Fruit fly (Drosophila melanogaster): ENCODE measurements around the gene CG13676.
A peak's percentile ranks its signal among the peaks of the same experiment; 100 is the strongest.

Gene CG13676

DNA sequence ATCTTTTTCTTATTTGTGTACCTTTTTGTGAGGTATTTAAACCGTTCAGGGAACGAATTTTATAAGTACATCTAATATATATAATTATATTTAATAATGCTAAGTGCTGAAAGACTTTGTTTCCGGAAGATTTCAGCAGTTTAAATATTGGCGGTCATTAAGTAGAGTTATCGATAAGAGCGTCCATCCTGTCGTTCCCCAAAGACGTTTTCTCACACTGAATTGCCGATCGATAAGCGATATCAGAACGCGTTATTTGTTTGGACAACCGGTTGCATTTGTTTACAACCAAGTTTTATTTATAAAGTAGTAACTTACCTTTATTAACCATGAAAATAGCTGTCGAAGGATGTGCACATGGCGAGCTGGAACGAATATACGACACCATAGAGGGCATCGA, 30.0 kb downstream of the CG13676 start, which contains the start of gene ldbr:
Gene ldbr (plus strand): TSS at position 238 of the 400 bp plus-strand sequence.
- TF ChIP-seq Sp1 (GFP tag; optimal IDR thresholded peaks at IDR 0.05) = peak; percentile 21
- TF ChIP-seq rgr (GFP tag; optimal IDR thresholded peaks at IDR 0.05) = peak; percentile 30
- TF ChIP-seq foxo (GFP tag; optimal IDR thresholded peaks at IDR 0.05) = peak in 1 of 2 experiments; percentile 44
- TF ChIP-seq dmrt93B (GFP tag; optimal IDR thresholded peaks at IDR 0.05) = no peak
- peak; percentile 3 for TF ChIP-seq br (GFP tag; optimal IDR thresholded peaks at IDR 0.05)
- TF ChIP-seq tai (GFP tag; optimal IDR thresholded peaks at IDR 0.05) = no peak

- no peak for TF ChIP-seq tai (GFP tag; optimal IDR thresholded peaks at IDR 0.05)
- TF ChIP-seq Hr83 (GFP tag; optimal IDR thresholded peaks at IDR 0.05; ENCODE audit: poor library complexity, severe bottlenecking) = no peak
- no peak for TF ChIP-seq Myc (optimal IDR thresholded peaks at IDR 0.05)
- TF ChIP-seq jim (GFP tag; optimal IDR thresholded peaks at IDR 0.05) = no peak
These were observed 34.8 kb downstream of the CG13676 start for dm6 chr3L:8116809-8117208.

DNA sequence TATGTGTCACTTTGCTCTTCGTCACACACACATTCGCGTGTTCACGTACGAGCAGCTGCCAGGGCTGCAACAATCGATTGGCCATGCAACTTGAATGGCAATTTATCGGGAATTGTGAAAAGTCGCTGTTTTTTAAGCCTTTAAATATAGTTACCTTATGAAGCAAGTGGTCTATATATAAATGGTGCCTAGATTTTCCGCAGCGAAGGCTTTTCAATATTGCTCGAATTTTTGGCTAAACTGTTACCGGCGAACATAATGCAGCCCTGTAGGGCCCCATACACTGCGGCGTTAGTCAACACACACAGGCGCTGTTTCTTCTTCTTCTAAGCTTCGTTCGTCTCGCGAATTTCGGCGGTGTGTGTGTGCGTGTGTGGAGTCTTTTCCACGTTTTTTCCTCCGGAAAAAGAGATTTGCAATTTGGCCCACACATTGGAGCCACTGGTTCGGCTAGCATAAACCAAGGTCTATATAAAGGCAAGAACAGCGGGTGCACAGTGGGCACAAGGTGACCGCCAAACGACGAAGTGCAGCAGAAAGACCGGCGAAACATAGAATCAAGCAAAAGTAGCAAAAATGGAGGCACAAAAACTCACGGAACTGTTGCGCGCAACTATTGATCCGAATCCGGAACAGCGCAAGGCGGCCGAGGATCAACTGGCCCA, 35.6 kb downstream of the CG13676 start, which contains the start of the genes Arp3 and msk:
Gene Arp3 (minus strand): TSS at position 39 of the 665 bp plus-strand sequence.
Gene msk (plus strand): TSS at position 316 of the 665 bp plus-strand sequence.
- peak; percentile 87 for TF ChIP-seq h (GFP tag; optimal IDR thresholded peaks at IDR 0.05)
- peak; percentile 82 for TF ChIP-seq br (GFP tag; optimal IDR thresholded peaks at IDR 0.05)
- peak; percentile 84 for TF ChIP-seq rgr (GFP tag; optimal IDR thresholded peaks at IDR 0.05)
- TF ChIP-seq woc (GFP tag; optimal IDR thresholded peaks at IDR 0.05) = no peak
- peak; percentile 2 for TF ChIP-seq Mio (GFP tag; optimal IDR thresholded peaks at IDR 0.05)
- peak; percentile 75 for TF ChIP-seq Hr83 (GFP tag; optimal IDR thresholded peaks at IDR 0.05; ENCODE audit: poor library complexity, severe bottlenecking)
- TF ChIP-seq Myc (optimal IDR thresholded peaks at IDR 0.05) = peak; percentile 38
- TF ChIP-seq pan (optimal IDR thresholded peaks at IDR 0.05) = no peak
- TF ChIP-seq Sp1 (GFP tag; optimal IDR thresholded peaks at IDR 0.05) = peak; percentile 72
- no peak for TF ChIP-seq Rel (GFP tag; optimal IDR thresholded peaks at IDR 0.05)
- peak; percentile 64 for TF ChIP-seq Rel (tag; optimal IDR thresholded peaks at IDR 0.05)
- TF ChIP-seq tai (GFP tag; optimal IDR thresholded peaks at IDR 0.05) = no peak
- TF ChIP-seq sv (GFP tag; optimal IDR thresholded peaks at IDR 0.05) = peak; percentile 88
- no peak for TF ChIP-seq Vsx2 (GFP tag; optimal IDR thresholded peaks at IDR 0.05; ENCODE audit: partially characterized antibody)
- TF ChIP-seq Hnf4 (GFP tag; optimal IDR thresholded peaks at IDR 0.05) = peak; percentile 84
- TF ChIP-seq foxo (GFP tag; optimal IDR thresholded peaks at IDR 0.05) = peak in 1 of 2 experiments; percentile 88
- TF ChIP-seq GATAd (GFP tag; optimal IDR thresholded peaks at IDR 0.05) = peak; percentile 50
- TF ChIP-seq Jra (GFP tag; optimal IDR thresholded peaks at IDR 0.05) = peak; percentile 87
- no peak for TF ChIP-seq lola (GFP tag; optimal IDR thresholded peaks at IDR 0.05)
- TF ChIP-seq sage (GFP tag; optimal IDR thresholded peaks at IDR 0.05) = no peak
- peak; percentile 82 for TF ChIP-seq psq (GFP tag; optimal IDR thresholded peaks at IDR 0.05)
- peak; percentile 79 for TF ChIP-seq CG9705 (GFP tag; optimal IDR thresholded peaks at IDR 0.05)
- TF ChIP-seq dsf (GFP tag; optimal IDR thresholded peaks at IDR 0.05; ENCODE audit: borderline replicate concordance) = no peak
- TF ChIP-seq HLH106 (tag; optimal IDR thresholded peaks at IDR 0.05) = peak; percentile 81
- TF ChIP-seq ey (GFP tag; optimal IDR thresholded peaks at IDR 0.05) = peak; percentile 81
- peak; percentile 76 for TF ChIP-seq OdsH (GFP tag; optimal IDR thresholded peaks at IDR 0.05)

DNA sequence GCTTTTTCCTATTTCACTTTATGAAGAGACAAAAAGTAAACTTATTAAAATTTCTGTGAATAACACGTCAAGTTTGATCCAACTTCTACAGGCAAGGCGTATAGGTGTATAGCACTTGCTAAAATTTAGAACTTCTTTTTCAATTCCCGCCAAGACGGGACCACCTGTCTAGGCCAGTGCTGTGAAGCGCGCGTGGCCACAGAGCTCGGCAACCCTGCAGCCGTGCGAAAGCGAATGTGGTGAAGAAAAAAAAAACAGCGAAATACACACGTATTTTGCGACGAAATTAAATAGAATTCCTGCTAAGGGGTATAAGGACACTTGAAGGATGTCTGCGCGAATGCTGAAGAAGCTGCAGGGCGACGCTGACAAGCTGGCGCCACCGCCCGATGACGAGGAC, 41.4 kb downstream of the CG13676 start, which contains the start of gene Nulp1:
Gene Nulp1 (plus strand): TSS at position 198 of the 400 bp plus-strand sequence.
- TF ChIP-seq Abd-B (GFP tag; optimal IDR thresholded peaks at IDR 0.05) = no peak
- peak; percentile 82 for TF ChIP-seq Hr83 (GFP tag; optimal IDR thresholded peaks at IDR 0.05; ENCODE audit: poor library complexity, severe bottlenecking)
- TF ChIP-seq Sp1 (GFP tag; optimal IDR thresholded peaks at IDR 0.05) = no peak
- TF ChIP-seq sv (GFP tag; optimal IDR thresholded peaks at IDR 0.05) = no peak
- no peak for TF ChIP-seq usp (GFP tag; optimal IDR thresholded peaks at IDR 0.05)
- TF ChIP-seq Hr78 (GFP tag; optimal IDR thresholded peaks at IDR 0.05) = no peak
- TF ChIP-seq Rel (GFP tag; optimal IDR thresholded peaks at IDR 0.05) = no peak
- TF ChIP-seq Rel (tag; optimal IDR thresholded peaks at IDR 0.05) = peak; percentile 46
- no peak for TF ChIP-seq N (GFP tag; optimal IDR thresholded peaks at IDR 0.05)
- TF ChIP-seq GATAd (GFP tag; optimal IDR thresholded peaks at IDR 0.05) = no peak
- no peak for TF ChIP-seq dsf (GFP tag; optimal IDR thresholded peaks at IDR 0.05; ENCODE audit: borderline replicate concordance)
- TF ChIP-seq sage (GFP tag; optimal IDR thresholded peaks at IDR 0.05) = no peak
- no peak for TF ChIP-seq dl (GFP tag; optimal IDR thresholded peaks at IDR 0.05; ENCODE audit: insufficient read depth in 1 of 2, partially characterized antibody in 2 of 2)
- no peak for TF ChIP-seq CG32264 (GFP tag; optimal IDR thresholded peaks at IDR 0.05)
- TF ChIP-seq br (GFP tag; optimal IDR thresholded peaks at IDR 0.05) = no peak
- no peak for TF ChIP-seq fru (GFP tag; optimal IDR thresholded peaks at IDR 0.05)
- TF ChIP-seq jim (GFP tag; optimal IDR thresholded peaks at IDR 0.05) = peak; percentile 51
- peak; percentile 7 for TF ChIP-seq Myc (optimal IDR thresholded peaks at IDR 0.05)
- TF ChIP-seq ey (GFP tag; optimal IDR thresholded peaks at IDR 0.05) = peak; percentile 10
- TF ChIP-seq HLH106 (tag; optimal IDR thresholded peaks at IDR 0.05) = no peak
- no peak for TF ChIP-seq CrebA (GFP tag; optimal IDR thresholded peaks at IDR 0.05; ENCODE audit: borderline replicate concordance)
- no peak for TF ChIP-seq lola (GFP tag; optimal IDR thresholded peaks at IDR 0.05)
- TF ChIP-seq Hnf4 (GFP tag; optimal IDR thresholded peaks at IDR 0.05) = no peak
- peak in 1 of 2 experiments; percentile 54 for TF ChIP-seq foxo (GFP tag; optimal IDR thresholded peaks at IDR 0.05)
- TF ChIP-seq brk (GFP tag; optimal IDR thresholded peaks at IDR 0.05) = no peak
- no peak for TF ChIP-seq Vsx2 (GFP tag; optimal IDR thresholded peaks at IDR 0.05; ENCODE audit: partially characterized antibody)
- TF ChIP-seq h (GFP tag; optimal IDR thresholded peaks at IDR 0.05) = no peak
- no peak for TF ChIP-seq Mio (GFP tag; optimal IDR thresholded peaks at IDR 0.05)
- TF ChIP-seq CG9705 (GFP tag; optimal IDR thresholded peaks at IDR 0.05) = no peak
- TF ChIP-seq woc (GFP tag; optimal IDR thresholded peaks at IDR 0.05) = no peak
- no peak for TF ChIP-seq dmrt93B (GFP tag; optimal IDR thresholded peaks at IDR 0.05)
- no peak for TF ChIP-seq OdsH (GFP tag; optimal IDR thresholded peaks at IDR 0.05)
- TF ChIP-seq psq (GFP tag; optimal IDR thresholded peaks at IDR 0.05) = peak; percentile 71
- no peak for TF ChIP-seq Dfd (GFP tag; optimal IDR thresholded peaks at IDR 0.05)
- TF ChIP-seq Jra (GFP tag; optimal IDR thresholded peaks at IDR 0.05) = no peak
- no peak for TF ChIP-seq tai (GFP tag; optimal IDR thresholded peaks at IDR 0.05)
- TF ChIP-seq pan (optimal IDR thresholded peaks at IDR 0.05) = no peak
